Fruit fly (Drosophila melanogaster) whole organism, embryonic: ENCODE results near the gene CG13131.

Experiments used
- Atf3 ChIP-seq: fragments of 200-800 bp; sonication (Bioruptor generic); optimal IDR thresholded peaks from 3 replicates; lab custom pipeline; 2016; ENCODE audit warnings: missing biosample characterization, missing genetic modification characterization
- BtbVII ChIP-seq: fragments of 200-800 bp; sonication (Bioruptor generic); optimal IDR thresholded peaks from 3 replicates; lab custom pipeline; 2017; ENCODE audit warnings: missing biosample characterization, mild to moderate bottlenecking, missing genetic modification characterization
- C15 ChIP-seq: fragments of 200-800 bp; sonication (Bioruptor generic); IDR thresholded peaks from 3 replicates; pipeline ENCODE4 v1.3.6; 2022; ENCODE audit warnings: missing biosample characterization, missing genetic modification characterization
- CG1024 ChIP-seq: fragments of 200-800 bp; sonication (Bioruptor generic); IDR thresholded peaks from 2 replicates; pipeline ENCODE4 v1.3.6; 2022; ENCODE audit warnings: missing biosample characterization, missing genetic modification characterization
- CG11085 ChIP-seq: fragments of 200-800 bp; sonication (Bioruptor generic); IDR thresholded peaks from 2 replicates; pipeline ENCODE4 v1.3.6; 2022; ENCODE audit warnings: missing biosample characterization, missing genetic modification characterization
- CG11696 ChIP-seq: fragments of 200-800 bp; sonication (Bioruptor generic); IDR thresholded peaks from 2 replicates; pipeline ENCODE4 v1.3.6; 2022; ENCODE audit warnings: missing biosample characterization, missing genetic modification characterization
- CG11723 ChIP-seq: fragments of 200-800 bp; sonication (Bioruptor generic); optimal IDR thresholded peaks from 2 replicates; lab custom pipeline; 2017; ENCODE audit warnings: missing biosample characterization, mild to moderate bottlenecking, missing genetic modification characterization
- CG12391 ChIP-seq: fragments of 200-800 bp; sonication (Bioruptor generic); optimal IDR thresholded peaks from 3 replicates; lab custom pipeline; 2018; ENCODE audit warnings: missing biosample characterization, mild to moderate bottlenecking, missing genetic modification characterization, moderate library complexity
- CG12744 ChIP-seq: fragments of 200-800 bp; sonication (Bioruptor generic); optimal IDR thresholded peaks from 2 replicates; lab custom pipeline; 2016; ENCODE audit warnings: missing biosample characterization, missing genetic modification characterization
- CG1792 ChIP-seq: fragments of 200-800 bp; sonication (Bioruptor generic); optimal IDR thresholded peaks from 2 replicates; lab custom pipeline; 2016; ENCODE audit warnings: missing biosample characterization, missing genetic modification characterization
- CG18599 ChIP-seq: fragments of 200-800 bp; sonication (Bioruptor generic); optimal IDR thresholded peaks from 3 replicates; lab custom pipeline; 2017; ENCODE audit warnings: missing biosample characterization, missing genetic modification characterization, mild to moderate bottlenecking, moderate library complexity, missing genetic modification reagents
- CG18764 ChIP-seq: fragments of 200-800 bp; sonication (Bioruptor generic); optimal IDR thresholded peaks from 3 replicates; lab custom pipeline; 2016; ENCODE audit warnings: missing biosample characterization, missing genetic modification characterization
- CG2199 ChIP-seq: fragments of 200-800 bp; sonication (Bioruptor generic); IDR thresholded peaks from 3 replicates; pipeline ENCODE4 v1.3.6; 2022; ENCODE audit warnings: missing biosample characterization, missing genetic modification characterization
- CG2202 ChIP-seq: fragments of 200-800 bp; sonication (Bioruptor generic); optimal IDR thresholded peaks from 2 replicates; lab custom pipeline; 2018; ENCODE audit warnings: missing biosample characterization, mild to moderate bottlenecking, missing genetic modification characterization
- CG2889 ChIP-seq: fragments of 200-800 bp; sonication (Bioruptor generic); IDR thresholded peaks from 3 replicates; pipeline ENCODE4 v1.3.6; 2022; ENCODE audit warnings: missing biosample characterization, missing genetic modification characterization
- CG30403 ChIP-seq: fragments of 200-800 bp; sonication (Bioruptor generic); optimal IDR thresholded peaks from 3 replicates; lab custom pipeline; 2016; ENCODE audit warnings: missing biosample characterization, missing genetic modification characterization
- CG30431 ChIP-seq: fragments of 200-800 bp; sonication (Bioruptor generic); optimal IDR thresholded peaks from 2 replicates; lab custom pipeline; 2017; ENCODE audit warnings: missing biosample characterization, missing genetic modification characterization
- CG32772 ChIP-seq: fragments of 200-800 bp; sonication (Bioruptor generic); IDR thresholded peaks from 2 replicates; pipeline ENCODE4 v1.3.6; 2022; ENCODE audit warnings: missing biosample characterization, missing genetic modification characterization
- CG3726 ChIP-seq: fragments of 200-800 bp; sonication (Bioruptor generic); IDR thresholded peaks from 3 replicates; pipeline ENCODE4, ENCODE4 v1.3.6; 2022; ENCODE audit warnings: missing biosample characterization, missing genetic modification characterization
- CG3838 ChIP-seq: fragments of 200-800 bp; sonication (Bioruptor generic); optimal IDR thresholded peaks from 3 replicates; lab custom pipeline; 2016; ENCODE audit warnings: missing biosample characterization, missing genetic modification characterization
- CG43689 ChIP-seq: fragments of 200-800 bp; sonication (Bioruptor generic); IDR thresholded peaks from 2 replicates; pipeline ENCODE4 v1.3.6; 2022; ENCODE audit warnings: missing biosample characterization, missing genetic modification characterization
- CG4854 ChIP-seq: fragments of 200-800 bp; sonication (Bioruptor generic); optimal IDR thresholded peaks from 2 replicates; lab custom pipeline; 2016; ENCODE audit warnings: missing biosample characterization, missing genetic modification characterization, inconsistent platforms
- CG6272 ChIP-seq: fragments of 200-800 bp; sonication (Bioruptor generic); IDR thresholded peaks from 2 replicates; pipeline ENCODE4 v1.3.6; 2022; ENCODE audit warnings: missing biosample characterization, missing genetic modification characterization
- CG6765 ChIP-seq: fragments of 200-800 bp; sonication (Bioruptor generic); optimal IDR thresholded peaks from 3 replicates; lab custom pipeline; 2017; ENCODE audit warnings: missing biosample characterization, mild to moderate bottlenecking, missing genetic modification characterization
- Camta ChIP-seq: fragments of 200-800 bp; sonication (Bioruptor generic); optimal IDR thresholded peaks from 2 replicates; lab custom pipeline; 2016; ENCODE audit warnings: missing biosample characterization, missing genetic modification characterization
- D ChIP-seq, 2 experiments: fragments of 200-800 bp in 1 of 2; fragments of >200 bp in 1 of 2; sonication (Bioruptor generic) in 1 of 2; optimal IDR thresholded peaks; 2 replicates in 1 of 2; 3 replicates in 1 of 2; lab custom pipeline; 2017; ENCODE audit warnings: mild to moderate bottlenecking in 1 of 2, missing biosample characterization in 1 of 2, missing genetic modification characterization in 1 of 2, missing genetic modification reagents in 1 of 2
- Fer3 ChIP-seq: fragments of 200-800 bp; sonication (Bioruptor generic); optimal IDR thresholded peaks from 2 replicates; lab custom pipeline; 2018; ENCODE audit warnings: missing biosample characterization, mild to moderate bottlenecking, missing genetic modification characterization, moderate library complexity
- Hr39 ChIP-seq: fragments of >200 bp; optimal IDR thresholded peaks from 2 replicates; lab custom pipeline; 2017
- Meics ChIP-seq: fragments of 200-800 bp; sonication (Bioruptor generic); optimal IDR thresholded peaks from 2 replicates; lab custom pipeline; 2017; ENCODE audit warnings: missing biosample characterization, mild to moderate bottlenecking, missing genetic modification characterization
- Mrtf ChIP-seq: fragments of 200-800 bp; sonication (Bioruptor generic); IDR thresholded peaks from 3 replicates; pipeline ENCODE4 v1.3.6; 2022; ENCODE audit warnings: missing biosample characterization, missing genetic modification characterization
- Neu2 ChIP-seq: fragments of 200-800 bp; sonication (Bioruptor generic); optimal IDR thresholded peaks from 3 replicates; lab custom pipeline; 2016; ENCODE audit warnings: missing biosample characterization, missing genetic modification characterization, borderline replicate concordance
- Optix ChIP-seq: fragments of 200-800 bp; sonication (Bioruptor generic); IDR thresholded peaks from 3 replicates; pipeline ENCODE4 v1.3.6; 2022; ENCODE audit warnings: missing biosample characterization, missing genetic modification characterization
- Spps ChIP-seq: fragments of 200-800 bp; sonication (Bioruptor generic); optimal IDR thresholded peaks from 2 replicates; lab custom pipeline; 2018; ENCODE audit warnings: missing biosample characterization, mild to moderate bottlenecking, missing genetic modification characterization
- bab2 ChIP-seq: fragments of 200-800 bp; sonication (Bioruptor generic); optimal IDR thresholded peaks from 2 replicates; lab custom pipeline; 2016; ENCODE audit warnings: missing biosample characterization, missing genetic modification characterization
- bcd ChIP-seq: fragments of 200-800 bp; sonication (Bioruptor generic); optimal IDR thresholded peaks from 2 replicates; lab custom pipeline; 2017; ENCODE audit warnings: missing biosample characterization, mild to moderate bottlenecking, missing genetic modification characterization
- cg ChIP-seq: fragments of 200-800 bp; sonication (Bioruptor generic); optimal IDR thresholded peaks from 3 replicates; lab custom pipeline; 2019; ENCODE audit warnings: missing biosample characterization, mild to moderate bottlenecking, missing genetic modification characterization, moderate library complexity
- dan ChIP-seq: fragments of 200-800 bp; sonication (Bioruptor generic); IDR thresholded peaks from 2 replicates; pipeline ENCODE4 v1.3.6; 2022; ENCODE audit warnings: missing biosample characterization, missing genetic modification characterization
- dpn ChIP-seq, 2 experiments: fragments of 200-800 bp; sonication (Bioruptor generic); optimal IDR thresholded peaks; 3 replicates each; lab custom pipeline; 2016; ENCODE audit warnings: missing biosample characterization in 2 of 2, missing genetic modification characterization in 2 of 2
- eyg ChIP-seq: fragments of 200-800 bp; sonication (Bioruptor generic); optimal IDR thresholded peaks from 3 replicates; lab custom pipeline; 2016; ENCODE audit warnings: missing biosample characterization, missing genetic modification characterization
- gcm ChIP-seq: fragments of 200-800 bp; sonication (Bioruptor generic); optimal IDR thresholded peaks from 2 replicates; lab custom pipeline; 2019; ENCODE audit warnings: missing biosample characterization, mild to moderate bottlenecking, missing genetic modification characterization, moderate library complexity
- gsb-n ChIP-seq: fragments of 200-800 bp; sonication (Bioruptor generic); optimal IDR thresholded peaks from 3 replicates; lab custom pipeline; 2018; ENCODE audit warnings: missing biosample characterization, mild to moderate bottlenecking, missing genetic modification characterization
- insv ChIP-seq, 2 experiments: fragments of 200-800 bp; sonication (Bioruptor generic); optimal IDR thresholded peaks; 3 replicates each; lab custom pipeline; 2016 to 2018; ENCODE audit warnings: missing biosample characterization in 2 of 2, missing genetic modification characterization in 2 of 2
- inv ChIP-seq: fragments of 200-800 bp; sonication (Bioruptor generic); IDR thresholded peaks from 2 replicates; pipeline ENCODE4 v1.3.6; 2022; ENCODE audit warnings: missing biosample characterization, missing genetic modification characterization; ENCODE audit not compliant: partially characterized antibody
- oc ChIP-seq: fragments of 200-800 bp; sonication (Bioruptor generic); optimal IDR thresholded peaks from 2 replicates; lab custom pipeline; 2018; ENCODE audit warnings: missing biosample characterization, mild to moderate bottlenecking, missing genetic modification characterization, moderate library complexity
- pum ChIP-seq: fragments of 200-800 bp; sonication (Bioruptor generic); optimal IDR thresholded peaks from 2 replicates; lab custom pipeline; 2016; ENCODE audit warnings: missing biosample characterization, missing genetic modification characterization
- run ChIP-seq: fragments of 200-800 bp; sonication (Bioruptor generic); optimal IDR thresholded peaks from 3 replicates; lab custom pipeline; 2018; ENCODE audit warnings: missing biosample characterization, mild to moderate bottlenecking, missing genetic modification characterization
- slp2 ChIP-seq: fragments of 200-800 bp; sonication (Bioruptor generic); optimal IDR thresholded peaks from 2 replicates; lab custom pipeline; 2016; ENCODE audit warnings: missing biosample characterization, missing genetic modification characterization
- twi ChIP-seq: fragments of 200-800 bp; optimal IDR thresholded peaks from 2 replicates; lab custom pipeline; 2019; ENCODE audit warnings: missing biosample characterization, mild to moderate bottlenecking, missing genetic modification characterization, moderate library complexity
- wdn ChIP-seq: fragments of 200-800 bp; sonication (Bioruptor generic); IDR thresholded peaks from 2 replicates; pipeline ENCODE4 v1.3.6; 2022; ENCODE audit warnings: missing biosample characterization, missing genetic modification characterization

The CG13131 gene

DNA sequence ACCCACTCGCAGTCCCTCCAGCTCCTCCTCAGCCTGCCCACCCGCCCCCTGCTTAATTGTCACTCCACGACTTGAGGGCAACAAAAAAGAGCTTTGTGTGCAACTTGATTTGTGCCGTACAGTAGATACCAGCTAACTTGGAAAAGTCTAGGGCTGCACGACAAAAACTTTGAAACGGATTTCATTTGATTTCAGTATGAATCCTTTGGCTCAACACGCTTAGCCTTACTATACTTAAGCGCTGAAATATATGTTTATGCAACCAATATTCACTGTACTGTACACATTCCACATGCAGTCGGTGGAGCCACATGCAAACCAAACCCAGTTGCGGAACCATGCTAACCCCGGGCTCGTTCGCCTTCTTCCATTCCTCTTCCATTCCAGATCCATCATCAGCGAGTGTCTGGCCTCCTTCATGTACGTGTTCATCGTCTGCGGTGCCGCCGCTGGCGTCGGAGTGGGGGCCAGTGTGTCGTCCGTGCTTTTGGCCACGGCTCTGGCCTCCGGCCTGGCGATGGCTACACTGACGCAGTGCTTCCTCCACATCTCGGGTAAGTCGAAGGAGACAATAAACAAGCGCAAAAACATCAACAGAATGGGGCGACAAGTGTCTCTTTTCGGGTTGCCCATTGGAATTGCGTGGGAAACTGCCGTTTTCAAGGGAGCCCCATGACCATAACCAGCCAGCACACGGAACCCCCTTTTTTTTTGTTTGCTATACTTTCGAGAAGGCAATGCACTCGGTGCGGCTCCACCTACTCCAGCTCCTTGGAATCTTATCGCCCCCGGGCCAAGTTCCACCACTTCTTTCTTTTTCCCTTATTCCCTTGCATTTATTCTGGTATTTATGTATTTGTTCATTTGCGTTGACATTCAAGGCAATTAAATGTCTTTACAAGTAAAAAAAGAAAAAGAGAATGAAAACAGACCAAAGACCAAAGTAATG, 30.6 kb downstream of the CG13131 start (continued):
- TF ChIP-seq Spps (tag; lab: Kevin White, UChicago) (peak; percentile 50), CG2199 (GFP tag; lab: Robert Waterston, UW) (0 out of 3 replicates have a peak, but pooled peaks have one; percentile 27), CG1024 (peak; percentile 70), bab2 (GFP tag; lab: Kevin White, UChicago) (peak; percentile 47), wdn (GFP tag; lab: Robert Waterston, UW) (no peak), gsb-n (peak; percentile 16), CG30431 (peak; percentile 11), CG6765 (GFP tag; lab: Kevin White, UChicago) (no peak), Atf3 (no peak), D (optimal IDR thresholded peaks at IDR 0.05; lab: Kevin White, UChicago) (no peak), D (GFP tag; optimal IDR thresholded peaks at IDR 0.05; lab: Kevin White, UChicago) (peak; percentile 67), CG6272 (GFP tag; lab: Robert Waterston, UW) (peak; percentile 33; the same call in 1 of the 2 replicates), CG2202 (peak; percentile 34), Hr39 (lab: Kevin White, UChicago) (no peak), CG32772 (GFP tag; lab: Robert Waterston, UW) (peak; percentile 76; the same call in 1 of the 2 replicates), dan (GFP tag; lab: Robert Waterston, UW) (no peak), CG11696 (GFP tag; lab: Robert Waterston, UW) (no peak), BtbVII (GFP tag; lab: Kevin White, UChicago) (no peak), CG18764 (GFP tag; lab: Kevin White, UChicago) (peak; percentile 22), CG1792 (no peak), Mrtf (peak; percentile 37; the same call in 1 of the 3 replicates), CG4854 (GFP tag; lab: Kevin White, UChicago) (no peak), insv (GFP tag; optimal IDR thresholded peaks at IDR 0.05; lab: Kevin White, UChicago) (no peak), oc (tag; lab: Kevin White, UChicago) (no peak), Meics (GFP tag; lab: Kevin White, UChicago) (no peak), Optix (GFP tag; lab: Robert Waterston, UW) (peak; percentile 76; the same call in 2 of the 3 replicates), CG43689 (0 out of 2 replicates have a peak, but pooled peaks have one; percentile 4), CG12744 (GFP tag; lab: Kevin White, UChicago) (no peak), eyg (GFP tag; lab: Kevin White, UChicago) (no peak), Fer3 (tag; lab: Kevin White, UChicago) (peak; percentile 18), Camta (no peak), CG11085 (GFP tag; lab: Robert Waterston, UW) (peak; percentile 24; the same call in 1 of the 2 replicates), CG12391 (peak; percentile 48), twi (tag; lab: Kevin White, UChicago) (no peak), Neu2 (GFP tag; lab: Kevin White, UChicago) (no peak), CG2889 (no peak), CG18599 (GFP tag; lab: Kevin White, UChicago) (peak; percentile 29), cg (GFP tag; lab: Kevin White, UChicago) (no peak), CG3838 (no peak), CG3726 (GFP tag; lab: Robert Waterston, UW) (peak; percentile 57; the same call in 1 of the 3 replicates), inv (GFP tag; lab: Robert Waterston, UW) (no peak), C15 (GFP tag; lab: Robert Waterston, UW) (no peak), run (tag; lab: Kevin White, UChicago) (no peak), bcd (GFP tag; lab: Kevin White, UChicago) (peak; percentile 47), dpn (GFP tag; optimal IDR thresholded peaks at IDR 0.05; lab: Kevin White, UChicago) (peak; percentile 20 to 56), slp2 (peak; percentile 16), CG11723 (GFP tag; lab: Kevin White, UChicago) (no peak), gcm (GFP tag; lab: Kevin White, UChicago) (no peak), pum (peak; percentile 26), CG30403 (GFP tag; lab: Kevin White, UChicago) (peak; percentile 8)
